Worm (Caenorhabditis elegans) whole organism, midembryonic: ENCODE data around the gene str-253.

Source experiments
- T22C8.4 ChIP-seq: fragments of 200-800 bp; sonication (Bioruptor generic); IDR thresholded peaks from 2 replicates; pipeline ENCODE4 v1.3.6; 2022; ENCODE audit warnings: missing genetic modification characterization, missing compliant biosample characterization
- ref-1 ChIP-seq: fragments of 200-800 bp; sonication (Bioruptor generic); conservative IDR thresholded peaks from 2 replicates; pipeline ENCODE4 v1.3.6; 2022; ENCODE audit warnings: missing genetic modification reagents, missing genetic modification characterization, missing compliant biosample characterization
- tab-1 ChIP-seq: fragments of 200-800 bp; sonication (Bioruptor generic); IDR thresholded peaks from 2 replicates; pipeline ENCODE4 v1.3.6; 2022; ENCODE audit warnings: missing genetic modification characterization, missing compliant biosample characterization
- ztf-23 ChIP-seq: fragments of 200-800 bp; sonication (Bioruptor generic); IDR thresholded peaks from 2 replicates; pipeline ENCODE4 v1.3.6; 2022; ENCODE audit warnings: missing genetic modification reagents, missing genetic modification characterization, missing compliant biosample characterization

DNA sequence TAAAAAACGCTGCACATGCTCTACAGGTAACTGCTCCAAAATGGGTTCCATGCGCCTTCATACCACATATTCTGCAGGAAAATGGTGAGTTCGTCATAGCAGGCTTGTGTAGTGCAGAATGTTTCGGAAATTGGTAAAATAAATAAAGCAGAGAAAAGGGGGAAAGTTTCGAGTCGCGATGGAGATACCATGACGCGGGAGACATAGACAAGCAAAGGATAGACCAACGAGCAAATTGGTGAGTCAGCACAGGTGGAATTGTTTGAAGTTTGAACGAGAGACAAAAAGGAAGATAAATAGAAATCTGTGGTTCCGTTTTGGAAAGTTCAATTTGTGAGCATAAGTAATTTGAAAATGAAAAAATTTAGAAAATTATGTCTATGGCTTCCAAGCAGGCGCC lies 35.9 kb upstream of the str-253 start, which contains the start of gene nhr-225:
- TF ChIP-seq ref-1 (GFP tag; lab: Robert Waterston, UW) (no peak), T22C8.4 (GFP tag; lab: Robert Waterston, UW) (no peak), ztf-23 (no peak), tab-1 (no peak)
